Worm (Caenorhabditis elegans): ENCODE measurements around the gene srx-63.

DNA sequence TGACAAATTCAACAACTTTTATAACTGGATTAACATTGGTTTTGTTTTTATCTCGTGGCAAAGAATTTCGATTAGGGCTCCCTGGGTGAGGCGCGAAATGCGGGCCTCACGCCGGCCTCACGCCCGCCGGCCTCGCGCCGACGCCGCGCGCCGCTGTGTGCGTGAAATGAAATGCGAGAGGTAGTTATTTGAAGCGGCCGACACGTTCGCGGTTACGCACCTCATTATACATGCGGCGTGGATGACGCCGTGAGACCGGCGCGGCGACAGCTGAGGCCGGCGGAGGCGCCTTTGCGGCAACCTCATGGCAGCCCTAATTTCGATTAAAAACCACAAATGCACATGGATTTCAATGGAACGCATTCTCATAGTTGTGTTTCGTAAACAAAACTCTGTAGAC, 3.9 kb upstream of the srx-63 start:
- TF ChIP-seq ces-1 (GFP tag; optimal IDR thresholded peaks at IDR 0.05) (no peak), lin-29 (GFP tag; IDR thresholded peaks at IDR 0.05) (no peak), snpc-1.2 (GFP tag; IDR thresholded peaks at IDR 0.05) (no peak), Y75B8A.6 (GFP tag; IDR thresholded peaks at IDR 0.05) (no peak), zag-1 (tag; optimal IDR thresholded peaks at IDR 0.05) (no peak), unc-62 (GFP tag; optimal IDR thresholded peaks at IDR 0.05 in 1 of 2) (no peak), unc-62 (tag; optimal IDR thresholded peaks at IDR 0.05) (no peak), snpc-4 (tag; optimal IDR thresholded peaks at IDR 0.05) (no peak), hif-1 (tag; optimal IDR thresholded peaks at IDR 0.05) (no peak), nhr-10 (tag; optimal IDR thresholded peaks at IDR 0.05) (no peak), T20F7.1 (GFP tag; optimal IDR thresholded peaks at IDR 0.05) (no peak), nhr-42 (GFP tag; IDR thresholded peaks at IDR 0.05) (no peak), lin-13 (GFP tag; optimal IDR thresholded peaks at IDR 0.05) (no peak), nhr-77 (tag; optimal IDR thresholded peaks at IDR 0.05) (no peak)
